Worm (Caenorhabditis elegans) whole organism, early embryonic: Measurements from ENCODE around the gene utp-20.

Experiments used
- B0310.2 ChIP-seq: sonication (generic microtip); optimal IDR thresholded peaks from 2 replicates; lab custom pipeline; 2016; ENCODE audit warnings: mild to moderate bottlenecking, missing genetic modification characterization, missing compliant biosample characterization
- aly-1 ChIP-seq: sonication (generic microtip); optimal IDR thresholded peaks from 2 replicates; lab custom pipeline; 2016; ENCODE audit warnings: missing genetic modification characterization, missing compliant biosample characterization
- ama-1 ChIP-seq: fragments of 150-350 bp; optimal IDR thresholded peaks from 2 replicates; lab custom pipeline; 2014
- flt-1 ChIP-seq: fragments of 200-800 bp; sonication (Bioruptor generic); IDR thresholded peaks from 2 replicates; pipeline ENCODE4 v1.3.6; 2022; ENCODE audit warnings: missing genetic modification characterization, missing compliant biosample characterization
- hmbx-1 ChIP-seq: sonication (generic microtip); optimal IDR thresholded peaks from 2 replicates; lab custom pipeline; 2016; ENCODE audit warnings: mild to moderate bottlenecking, missing genetic modification characterization, missing compliant biosample characterization
- hmg-4 ChIP-seq: fragments of 200-800 bp; sonication (Bioruptor generic); optimal IDR thresholded peaks from 2 replicates; lab custom pipeline; 2018; ENCODE audit warnings: mild to moderate bottlenecking, missing genetic modification characterization, missing compliant biosample characterization
- tbx-37 ChIP-seq: fragments of 200-800 bp; sonication (Bioruptor generic); conservative IDR thresholded peaks from 2 replicates; pipeline ENCODE4 v1.3.6; 2022; ENCODE audit warnings: missing genetic modification reagents, missing genetic modification characterization, missing compliant biosample characterization

- TF ChIP-seq ama-1 (lab: Kevin White, UChicago) (no peak), tbx-37 (GFP tag; lab: Robert Waterston, UW) (no peak), aly-1 (tag; lab: Kevin White, UChicago) (no peak), hmg-4 (GFP tag; lab: Kevin White, UChicago) (no peak), B0310.2 (tag; lab: Kevin White, UChicago) (no peak), flt-1 (GFP tag; lab: Robert Waterston, UW) (no peak), hmbx-1 (no peak)
These were observed 53.2 kb downstream of the utp-20 start, which contains the start of gene vps-32.1 for ce11 chrII:6589408-6589807.
